Fruit fly (Drosophila melanogaster) whole organism, embryonic: ENCODE results near the gene scpr-B.

Experiments used
- Aef1 ChIP-seq: fragments of 200-800 bp; sonication (Bioruptor generic); IDR thresholded peaks from 3 replicates; pipeline ENCODE4 v1.3.6; 2022; ENCODE audit warnings: missing biosample characterization, missing genetic modification characterization
- Asciz ChIP-seq: fragments of 200-800 bp; sonication (Bioruptor generic); optimal IDR thresholded peaks from 2 replicates; lab custom pipeline; 2017; ENCODE audit warnings: missing biosample characterization, mild to moderate bottlenecking, missing genetic modification characterization, missing genetic modification reagents
- CG11247 ChIP-seq: fragments of 200-800 bp; sonication (Bioruptor generic); IDR thresholded peaks from 2 replicates; pipeline ENCODE4 v1.3.6; 2022; ENCODE audit warnings: missing biosample characterization, missing genetic modification characterization
- CG12219 ChIP-seq: fragments of 200-800 bp; sonication (Bioruptor generic); optimal IDR thresholded peaks from 3 replicates; lab custom pipeline; 2018; ENCODE audit warnings: missing biosample characterization, mild to moderate bottlenecking, missing genetic modification characterization
- CG1233 ChIP-seq: fragments of 200-800 bp; sonication (Bioruptor generic); optimal IDR thresholded peaks from 4 replicates; lab custom pipeline; 2018; ENCODE audit warnings: missing biosample characterization, mild to moderate bottlenecking, missing genetic modification characterization
- CG12744 ChIP-seq: fragments of 200-800 bp; sonication (Bioruptor generic); optimal IDR thresholded peaks from 2 replicates; lab custom pipeline; 2016; ENCODE audit warnings: missing biosample characterization, missing genetic modification characterization
- CG13123 ChIP-seq: fragments of 200-800 bp; sonication (Bioruptor generic); optimal IDR thresholded peaks from 2 replicates; lab custom pipeline; 2016; ENCODE audit warnings: missing biosample characterization, missing genetic modification characterization
- CG13296 ChIP-seq: fragments of 200-800 bp; sonication (Bioruptor generic); optimal IDR thresholded peaks from 3 replicates; lab custom pipeline; 2018; ENCODE audit warnings: missing biosample characterization, mild to moderate bottlenecking, missing genetic modification characterization
- CG13775 ChIP-seq: fragments of 200-800 bp; sonication (Bioruptor generic); optimal IDR thresholded peaks from 3 replicates; lab custom pipeline; 2017; ENCODE audit warnings: missing biosample characterization, mild to moderate bottlenecking, missing genetic modification characterization
- CG15011 ChIP-seq: fragments of 200-800 bp; sonication (Bioruptor generic); optimal IDR thresholded peaks from 3 replicates; lab custom pipeline; 2018; ENCODE audit warnings: missing biosample characterization, mild to moderate bottlenecking, missing genetic modification characterization
- CG31388 ChIP-seq: fragments of 200-800 bp; sonication (Bioruptor generic); optimal IDR thresholded peaks from 2 replicates; lab custom pipeline; 2016; ENCODE audit warnings: missing biosample characterization, missing genetic modification characterization
- CG5245 ChIP-seq: fragments of 200-800 bp; sonication (Bioruptor generic); optimal IDR thresholded peaks from 3 replicates; lab custom pipeline; 2016; ENCODE audit warnings: missing biosample characterization, missing genetic modification characterization
- CG6272 ChIP-seq: fragments of 200-800 bp; sonication (Bioruptor generic); IDR thresholded peaks from 2 replicates; pipeline ENCODE4 v1.3.6; 2022; ENCODE audit warnings: missing biosample characterization, missing genetic modification characterization
- CG8281 ChIP-seq: fragments of 200-800 bp; sonication (Bioruptor generic); optimal IDR thresholded peaks from 2 replicates; lab custom pipeline; 2018; ENCODE audit warnings: missing biosample characterization, mild to moderate bottlenecking, missing genetic modification characterization, moderate library complexity
- CG8388 ChIP-seq: fragments of 200-800 bp; sonication (Bioruptor generic); optimal IDR thresholded peaks from 2 replicates; lab custom pipeline; 2019; ENCODE audit warnings: missing biosample characterization, mild to moderate bottlenecking, missing genetic modification characterization, moderate library complexity
- CTCF ChIP-seq: fragments of 200-800 bp; sonication (Bioruptor generic); optimal IDR thresholded peaks from 2 replicates; lab custom pipeline; 2017; ENCODE audit warnings: missing biosample characterization, mild to moderate bottlenecking, missing genetic modification characterization, moderate library complexity
- Ets65A ChIP-seq: fragments of 200-800 bp; sonication (Bioruptor generic); peaks from one replicate; lab custom pipeline; 2016; ENCODE audit warnings: missing biosample characterization, missing genetic modification characterization
- Neu2 ChIP-seq: fragments of 200-800 bp; sonication (Bioruptor generic); optimal IDR thresholded peaks from 3 replicates; lab custom pipeline; 2016; ENCODE audit warnings: missing biosample characterization, missing genetic modification characterization, borderline replicate concordance
- Nf-YB ChIP-seq: fragments of 200-800 bp; sonication (Bioruptor generic); optimal IDR thresholded peaks from 3 replicates; lab custom pipeline; 2019; ENCODE audit warnings: missing biosample characterization, mild to moderate bottlenecking, missing genetic modification characterization, moderate library complexity
- Nf-YC ChIP-seq: fragments of 200-800 bp; optimal IDR thresholded peaks from 3 replicates; lab custom pipeline; 2019; ENCODE audit warnings: missing biosample characterization, mild to moderate bottlenecking, missing genetic modification characterization, moderate library complexity
- Stat92E ChIP-seq, 3 experiments: fragments of >200 bp in 2 of 3; fragments of 200-800 bp in 1 of 3; sonication (Bioruptor generic) in 1 of 3; optimal IDR thresholded peaks; 2 replicates each; lab custom pipeline; 2017 to 2019; ENCODE audit warnings: missing biosample characterization in 3 of 3, missing genetic modification characterization in 3 of 3, mild to moderate bottlenecking in 1 of 3, moderate library complexity in 1 of 3
- Taf1 ChIP-seq: fragments of 200-800 bp; sonication (Bioruptor generic); IDR thresholded peaks from 2 replicates; pipeline ENCODE4 v1.3.6; 2022; ENCODE audit warnings: missing biosample characterization, missing genetic modification characterization
- bbx ChIP-seq: fragments of 200-800 bp; sonication (Bioruptor generic); IDR thresholded peaks from 2 replicates; pipeline ENCODE4 v1.3.6; 2022; ENCODE audit warnings: missing biosample characterization, missing genetic modification characterization; ENCODE audit not compliant: partially characterized antibody
- cad ChIP-seq: fragments of >200 bp; optimal IDR thresholded peaks from 2 replicates; lab custom pipeline; 2017; ENCODE audit warnings: missing biosample characterization, missing genetic modification characterization
- cg ChIP-seq: fragments of 200-800 bp; sonication (Bioruptor generic); optimal IDR thresholded peaks from 3 replicates; lab custom pipeline; 2019; ENCODE audit warnings: missing biosample characterization, mild to moderate bottlenecking, missing genetic modification characterization, moderate library complexity
- dpn ChIP-seq, 2 experiments: fragments of 200-800 bp; sonication (Bioruptor generic); optimal IDR thresholded peaks; 3 replicates each; lab custom pipeline; 2016; ENCODE audit warnings: missing biosample characterization in 2 of 2, missing genetic modification characterization in 2 of 2
- insv ChIP-seq, 2 experiments: fragments of 200-800 bp; sonication (Bioruptor generic); optimal IDR thresholded peaks; 3 replicates each; lab custom pipeline; 2016 to 2018; ENCODE audit warnings: missing biosample characterization in 2 of 2, missing genetic modification characterization in 2 of 2
- kni ChIP-seq: fragments of 200-800 bp; sonication (Bioruptor generic); optimal IDR thresholded peaks from 3 replicates; lab custom pipeline; 2017; ENCODE audit warnings: mild to moderate bottlenecking, missing biosample characterization, missing genetic modification reagents, missing genetic modification characterization
- luna ChIP-seq: fragments of 200-800 bp; sonication (Bioruptor generic); optimal IDR thresholded peaks from 2 replicates; lab custom pipeline; 2016; ENCODE audit warnings: missing biosample characterization, missing genetic modification characterization
- nerfin-2 ChIP-seq: fragments of 200-800 bp; sonication (Bioruptor generic); IDR thresholded peaks from 2 replicates; pipeline ENCODE4 v1.3.6; 2022; ENCODE audit warnings: missing biosample characterization, missing genetic modification characterization; ENCODE audit not compliant: partially characterized antibody
- nom ChIP-seq: fragments of 200-800 bp; sonication (Bioruptor generic); optimal IDR thresholded peaks from 2 replicates; lab custom pipeline; 2017; ENCODE audit warnings: missing biosample characterization, missing genetic modification characterization, mild to moderate bottlenecking, moderate library complexity, missing genetic modification reagents
- seq ChIP-seq: fragments of 200-800 bp; sonication (Bioruptor generic); IDR thresholded peaks from 2 replicates; pipeline ENCODE4 v1.3.6; 2022; ENCODE audit warnings: missing biosample characterization, missing genetic modification characterization
- tin ChIP-seq: fragments of 200-800 bp; sonication (Bioruptor generic); optimal IDR thresholded peaks from 3 replicates; lab custom pipeline; 2016; ENCODE audit warnings: missing biosample characterization, missing genetic modification characterization
- tup ChIP-seq: fragments of 200-800 bp; sonication (Bioruptor generic); optimal IDR thresholded peaks from 2 replicates; lab custom pipeline; 2016; ENCODE audit warnings: missing biosample characterization, mild to moderate bottlenecking, missing genetic modification characterization, moderate library complexity

The scpr-B gene

DNA sequence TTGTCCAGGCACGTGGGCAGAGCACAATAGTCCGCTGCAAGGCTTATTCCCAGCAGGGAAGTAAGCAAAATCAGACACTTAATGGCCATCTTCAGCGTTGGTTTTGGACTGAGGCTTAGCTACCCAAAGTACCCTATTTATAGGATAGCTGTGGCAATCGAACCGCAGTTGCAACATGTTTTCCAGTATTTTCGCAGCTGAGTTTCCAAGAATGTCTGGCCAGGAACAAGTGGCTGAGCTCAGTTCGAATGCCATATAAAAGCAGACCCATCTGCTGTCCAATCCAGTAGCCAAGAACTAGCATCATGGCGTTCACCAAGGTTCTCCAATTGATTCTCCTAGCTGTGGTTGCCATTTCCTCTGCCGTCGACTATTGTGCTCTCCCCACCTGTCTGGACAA is at the start of gene scpr-B, which contains the start of gene scpr-A:
Gene scpr-B, minus strand, starts transcription at position 101 of the 400 bp plus-strand sequence.
Gene scpr-A, plus strand, starts transcription at position 293 of the 400 bp plus-strand sequence.
- TF ChIP-seq CG13296 (GFP tag; lab: Kevin White, UChicago): no peak
- TF ChIP-seq CG8388 (GFP tag; lab: Kevin White, UChicago): no peak
- TF ChIP-seq CG13775 (GFP tag; lab: Kevin White, UChicago): no peak
- no peak for TF ChIP-seq CG11247 (GFP tag; lab: Robert Waterston, UW)
- TF ChIP-seq nerfin-2: no peak
- TF ChIP-seq luna (GFP tag; lab: Kevin White, UChicago): no peak
- no peak for TF ChIP-seq bbx (GFP tag; lab: Robert Waterston, UW)
- TF ChIP-seq tin (GFP tag; lab: Kevin White, UChicago): no peak
- TF ChIP-seq CG15011 (GFP tag; lab: Kevin White, UChicago): no peak
- TF ChIP-seq CG1233 (GFP tag; lab: Kevin White, UChicago): no peak
- TF ChIP-seq CG31388 (GFP tag; lab: Kevin White, UChicago): no peak

DNA sequence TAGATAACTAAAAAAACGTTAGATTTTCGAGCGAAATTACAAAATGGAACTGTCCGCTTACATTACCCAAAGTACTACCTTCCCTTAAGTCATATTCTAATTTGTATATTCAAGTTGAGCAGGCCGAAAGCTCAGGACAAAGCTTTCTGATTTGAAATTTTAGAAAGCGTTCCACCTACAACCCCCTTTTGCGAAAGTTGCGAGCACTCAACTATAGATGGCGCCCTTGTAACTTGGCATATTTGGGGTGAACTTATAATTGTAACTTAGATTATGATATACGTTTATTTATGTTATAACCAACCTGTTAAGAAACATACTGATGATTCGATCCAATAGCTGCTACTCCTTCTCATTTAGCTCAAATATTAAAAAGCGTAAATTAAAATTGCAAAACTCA is 46.2 kb upstream of the scpr-B start:
- TF ChIP-seq nom (GFP tag; lab: Kevin White, UChicago) (no peak), Asciz (GFP tag; lab: Kevin White, UChicago) (no peak), Stat92E (GFP tag; optimal IDR thresholded peaks at IDR 0.05; lab: Kevin White, UChicago) (no peak), seq (GFP tag; lab: Robert Waterston, UW) (peak; percentile 19; the same call in 1 of the 2 replicates), Aef1 (GFP tag; lab: Robert Waterston, UW) (no peak), CG8281 (tag; lab: Kevin White, UChicago) (no peak), Ets65A (GFP tag; lab: Kevin White, UChicago) (peak; percentile 76), CTCF (GFP tag; lab: Kevin White, UChicago) (peak; percentile 88), CG12744 (GFP tag; lab: Kevin White, UChicago) (no peak), insv (GFP tag; optimal IDR thresholded peaks at IDR 0.05; lab: Kevin White, UChicago) (peak in 1 of 2 experiments; percentile 9), tup (GFP tag; lab: Kevin White, UChicago) (no peak), Taf1 (GFP tag; lab: Robert Waterston, UW) (no peak), dpn (GFP tag; optimal IDR thresholded peaks at IDR 0.05; lab: Kevin White, UChicago) (no peak)
- TF ChIP-seq, all 482 proteins: peak for 4

DNA sequence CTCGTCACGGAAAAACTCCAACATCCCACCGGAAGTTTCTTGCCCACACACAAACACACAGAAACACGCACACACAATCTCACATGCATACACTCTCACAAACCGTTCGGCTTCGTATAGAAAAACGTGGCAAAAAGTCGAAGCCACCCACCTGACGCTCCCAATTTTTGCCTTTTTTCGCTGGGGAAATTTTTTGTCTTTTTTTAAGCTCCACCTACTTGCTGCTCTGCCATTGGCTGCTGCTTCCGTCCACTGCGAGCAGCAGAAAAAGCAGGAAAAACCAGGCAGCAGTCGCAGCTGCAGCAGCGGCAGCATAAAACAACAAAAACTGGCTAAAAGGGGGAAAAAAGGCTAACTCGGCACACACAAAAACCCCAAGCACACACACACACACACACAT is 41.1 kb upstream of the scpr-B start:
- TF ChIP-seq CG5245 (no peak), Neu2 (GFP tag; lab: Kevin White, UChicago) (no peak), Nf-YC (peak; percentile 69), Nf-YB (GFP tag; lab: Kevin White, UChicago) (peak; percentile 72), CG6272 (GFP tag; lab: Robert Waterston, UW) (no peak), CG12219 (GFP tag; lab: Kevin White, UChicago) (no peak)
- TF ChIP-seq, all 482 proteins: peak for 2

DNA sequence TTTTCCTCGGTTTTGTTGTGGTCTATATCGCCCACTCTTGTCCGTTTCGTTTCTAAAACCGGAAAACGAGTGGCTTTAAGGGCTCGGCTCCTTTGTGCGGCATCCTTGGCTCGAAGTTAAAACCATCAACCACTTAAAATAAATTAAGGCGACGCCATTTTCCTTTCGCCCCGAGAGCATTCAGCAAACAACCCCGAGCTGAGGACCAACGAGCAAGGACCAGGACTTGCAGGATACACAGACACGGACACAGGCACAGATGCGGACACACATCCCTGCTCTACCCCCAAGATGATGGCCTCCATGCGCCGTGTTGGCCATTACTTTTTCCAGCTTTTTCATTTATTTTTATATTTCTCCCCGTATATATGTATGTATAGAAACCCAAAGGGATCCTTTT is 31.9 kb upstream of the scpr-B start:
- peak; percentile 59; the same call in 1 of the 2 replicates for TF ChIP-seq seq (GFP tag; lab: Robert Waterston, UW)
- TF ChIP-seq CG13123: no peak
- no peak for TF ChIP-seq kni (GFP tag; lab: Kevin White, UChicago)
- peak; percentile 12 for TF ChIP-seq cg
- no peak for TF ChIP-seq CG6272 (GFP tag; lab: Robert Waterston, UW)
- TF ChIP-seq Nf-YC: peak; percentile 84
- TF ChIP-seq Nf-YB (GFP tag; lab: Kevin White, UChicago): peak; percentile 90

DNA sequence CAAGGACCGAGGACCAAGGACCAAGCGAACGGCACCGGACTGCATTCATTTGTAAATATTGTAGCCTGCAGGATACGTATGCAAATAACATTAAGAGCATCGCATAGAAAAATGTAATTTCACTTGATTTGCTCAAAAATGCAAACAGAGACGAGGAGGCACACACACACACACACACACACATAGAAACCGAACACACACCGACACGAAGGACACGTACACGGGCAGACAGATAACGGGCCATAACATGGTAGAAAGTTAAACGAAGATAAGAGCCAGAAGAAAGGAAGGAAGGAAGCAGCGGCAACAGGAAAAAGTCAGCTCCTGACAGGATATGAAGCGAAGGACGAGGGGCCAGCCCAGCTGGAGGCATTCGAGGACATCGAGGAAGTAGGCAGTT is 29.8 kb upstream of the scpr-B start:
- TF ChIP-seq cad (GFP tag; lab: Kevin White, UChicago) (no peak), Ets65A (GFP tag; lab: Kevin White, UChicago) (peak; percentile 66)
